Worm (Caenorhabditis elegans) whole organism, late embryonic: ENCODE results near the gene lgc-16.

Experiments
- T23F11.4 ChIP-seq: fragments of 200-800 bp; sonication (Bioruptor generic); optimal IDR thresholded peaks from 2 replicates; lab custom pipeline; 2018; ENCODE audit warnings: mild to moderate bottlenecking, missing genetic modification characterization, missing compliant biosample characterization
- ama-1 ChIP-seq: fragments of 150-350 bp; optimal IDR thresholded peaks from 2 replicates; lab custom pipeline; 2014
- ceh-18 ChIP-seq: sonication (generic microtip); optimal IDR thresholded peaks from 2 replicates; lab custom pipeline; 2016; ENCODE audit warnings: missing genetic modification characterization, missing compliant biosample characterization
- ceh-22 ChIP-seq: sonication (generic microtip); optimal IDR thresholded peaks from 2 replicates; lab custom pipeline; 2017; ENCODE audit warnings: missing biosample characterization, missing genetic modification characterization
- che-1 ChIP-seq: sonication (generic microtip); optimal IDR thresholded peaks from 2 replicates; lab custom pipeline; 2016; ENCODE audit warnings: mild to moderate bottlenecking, missing genetic modification characterization, missing compliant biosample characterization
- dmd-4 ChIP-seq: sonication (generic microtip); optimal IDR thresholded peaks from 2 replicates; lab custom pipeline; 2016; ENCODE audit warnings: borderline replicate concordance, missing genetic modification characterization, missing compliant biosample characterization
- elt-2 ChIP-seq: sonication (generic microtip); optimal IDR thresholded peaks from 2 replicates; lab custom pipeline; 2016; ENCODE audit warnings: missing genetic modification reagents, missing genetic modification characterization, missing compliant biosample characterization
- fkh-10 ChIP-seq: fragments of 150-350 bp; optimal IDR thresholded peaks from 2 replicates; lab custom pipeline; 2014; ENCODE audit warnings: missing biosample characterization, missing genetic modification reagents, missing genetic modification characterization
- pat-9 ChIP-seq: fragments of 200-800 bp; sonication (Bioruptor generic); optimal IDR thresholded peaks from 2 replicates; lab custom pipeline; 2018; ENCODE audit warnings: mild to moderate bottlenecking, missing genetic modification characterization, moderate library complexity, missing compliant biosample characterization
- sdc-2 ChIP-seq: sonication (generic microtip); optimal IDR thresholded peaks from 2 replicates; lab custom pipeline; 2016; ENCODE audit warnings: missing genotype, missing genetic modification characterization, missing compliant biosample characterization
- sox-4 ChIP-seq: sonication (generic microtip); optimal IDR thresholded peaks from 2 replicates; lab custom pipeline; 2017; ENCODE audit warnings: mild to moderate bottlenecking, missing genetic modification characterization, inconsistent platforms, missing compliant biosample characterization
- tbx-7 ChIP-seq: sonication (generic microtip); optimal IDR thresholded peaks from 2 replicates; lab custom pipeline; 2016; ENCODE audit warnings: missing genotype, missing genetic modification characterization, missing compliant biosample characterization
- zip-5 ChIP-seq: sonication (generic microtip); optimal IDR thresholded peaks from 2 replicates; lab custom pipeline; 2016; ENCODE audit warnings: missing genetic modification characterization, missing compliant biosample characterization

DNA sequence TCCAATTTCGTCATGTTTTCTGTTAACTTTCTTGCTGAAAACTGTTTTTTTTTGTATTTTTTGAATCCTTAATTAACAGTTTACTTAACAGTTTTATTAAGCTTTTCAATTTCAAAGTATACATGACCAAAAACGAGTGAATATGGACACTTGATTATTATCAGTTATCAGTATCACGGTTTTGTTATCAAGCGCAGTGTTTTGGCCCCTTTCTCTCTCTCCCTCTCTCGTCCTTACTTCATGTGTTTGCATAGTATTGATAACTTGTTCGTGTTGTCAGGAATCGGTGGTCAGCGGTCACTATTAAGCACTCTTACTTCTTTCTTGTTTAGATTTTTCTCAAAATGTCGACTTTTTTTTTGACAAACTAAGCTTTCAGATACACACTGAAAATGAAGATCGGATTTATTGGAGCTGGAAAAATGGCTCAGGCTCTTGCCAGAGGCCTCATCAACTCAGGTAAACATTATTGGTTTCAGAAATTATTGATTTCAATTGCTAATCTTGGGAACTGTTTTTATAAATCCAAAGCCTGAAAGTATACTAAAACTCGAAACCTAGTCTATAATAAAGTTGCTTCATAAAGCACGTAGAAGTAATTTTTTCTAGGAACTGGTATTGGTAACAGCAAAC is 28.1 kb downstream of the lgc-16 start, which contains the start of gene pycr-1:
- no peak for TF ChIP-seq tbx-7 (tag; lab: Kevin White, UChicago)
- no peak for TF ChIP-seq fkh-10
- no peak for TF ChIP-seq ceh-22 (tag; lab: Kevin White, UChicago)
- no peak for TF ChIP-seq ceh-18 (tag; lab: Kevin White, UChicago)
- no peak for TF ChIP-seq che-1 (tag; lab: Kevin White, UChicago)
- TF ChIP-seq pat-9 (tag; lab: Kevin White, UChicago): no peak
- TF ChIP-seq ama-1 (lab: Kevin White, UChicago): no peak
- TF ChIP-seq sdc-2: no peak
- no peak for TF ChIP-seq dmd-4
- TF ChIP-seq zip-5 (tag; lab: Kevin White, UChicago): no peak
- peak; percentile 73 for TF ChIP-seq elt-2 (tag; lab: Kevin White, UChicago)
- TF ChIP-seq sox-4 (tag; lab: Kevin White, UChicago): no peak
- TF ChIP-seq T23F11.4 (GFP tag; lab: Kevin White, UChicago): no peak
